Worm (Caenorhabditis elegans): Measurements from ENCODE around the gene ZC416.2.

DNA sequence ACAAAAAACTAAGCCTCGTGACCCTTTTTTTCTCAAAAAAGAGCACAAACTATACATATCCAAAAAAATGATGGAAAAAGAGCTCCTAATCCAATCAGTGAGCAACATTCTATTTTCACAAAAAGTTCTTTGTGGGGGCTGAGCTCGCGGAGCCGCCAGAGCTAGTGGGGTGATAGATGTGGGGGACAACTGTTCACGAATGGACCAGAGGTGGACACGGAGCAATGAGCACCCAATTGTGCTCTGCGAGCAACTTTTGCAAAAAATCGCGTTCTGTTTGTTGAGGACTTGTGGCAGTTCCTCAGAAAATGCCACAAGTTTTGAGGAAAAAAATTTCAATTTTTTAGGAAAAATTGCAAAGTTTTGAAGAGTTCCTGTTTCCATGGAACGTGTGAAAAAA, 21.4 kb downstream of the ZC416.2 start:
- TF ChIP-seq sem-2 (GFP tag; optimal IDR thresholded peaks at IDR 0.05) = no peak
- no peak for TF ChIP-seq lin-13 (tag; optimal IDR thresholded peaks at IDR 0.05)
- no peak for TF ChIP-seq ceh-83 (GFP tag; optimal IDR thresholded peaks at IDR 0.05)
- no peak for TF ChIP-seq nhr-12 (tag; optimal IDR thresholded peaks at IDR 0.05)
- no peak for TF ChIP-seq nhr-76 (tag; optimal IDR thresholded peaks at IDR 0.05)
- peak; percentile 58 for TF ChIP-seq hlh-1 (tag; optimal IDR thresholded peaks at IDR 0.05)
- TF ChIP-seq pha-4 (tag; optimal IDR thresholded peaks at IDR 0.05) = no peak
- TF ChIP-seq snpc-4 (tag; optimal IDR thresholded peaks at IDR 0.05) = no peak
- no peak for TF ChIP-seq blmp-1 (tag; optimal IDR thresholded peaks at IDR 0.05)
